Worm (Caenorhabditis elegans) whole organism, mixed stage, embryonic: ENCODE results near the gene dmsr-7.

Experiments
- mab-5 ChIP-seq: fragments of 150-350 bp; optimal IDR thresholded peaks from 2 replicates; lab custom pipeline; 2014; ENCODE audit warnings: missing biosample characterization, missing genetic modification characterization
- mep-1 ChIP-seq: fragments of 150-350 bp; optimal IDR thresholded peaks from 2 replicates; lab custom pipeline; 2017; ENCODE audit warnings: missing biosample characterization, missing genetic modification reagents, missing genetic modification characterization, inconsistent platforms
- mls-2 ChIP-seq: sonication (generic microtip); optimal IDR thresholded peaks from 2 replicates; lab custom pipeline; 2016; ENCODE audit warnings: mild to moderate bottlenecking, missing genetic modification characterization, moderate library complexity, missing compliant biosample characterization
- nhr-237 ChIP-seq: fragments of 150-350 bp; optimal IDR thresholded peaks from 2 replicates; lab custom pipeline; 2014; ENCODE audit warnings: missing biosample characterization, missing genetic modification characterization
- nhr-28 ChIP-seq: fragments of 150-350 bp; optimal IDR thresholded peaks from 2 replicates; lab custom pipeline; 2014; ENCODE audit warnings: missing biosample characterization, missing genetic modification characterization
- nhr-76 ChIP-seq: sonication (generic microtip); optimal IDR thresholded peaks from 2 replicates; lab custom pipeline; 2017; ENCODE audit warnings: missing biosample characterization, missing genetic modification characterization
- pha-4 ChIP-seq: fragments of 150-350 bp; optimal IDR thresholded peaks from 2 replicates; lab custom pipeline; 2018; ENCODE audit warnings: missing biosample characterization, missing genetic modification reagents, missing genetic modification characterization
- sptf-1 ChIP-seq: sonication (generic microtip); optimal IDR thresholded peaks from 2 replicates; lab custom pipeline; 2017; ENCODE audit warnings: mild to moderate bottlenecking, missing genetic modification characterization, moderate library complexity, missing compliant biosample characterization
- unc-39 ChIP-seq: fragments of 150-350 bp; optimal IDR thresholded peaks from 2 replicates; lab custom pipeline; 2014; ENCODE audit warnings: missing biosample characterization, missing genetic modification characterization
- unc-62 ChIP-seq: fragments of 150-350 bp; optimal IDR thresholded peaks from 2 replicates; lab custom pipeline; 2014; ENCODE audit warnings: missing biosample characterization, missing genetic modification reagents, missing genetic modification characterization

ce11 chrV:5445839-5446238, 40.7 kb downstream of the dmsr-7 start, which contains the start of gene F08F3.1:
- TF ChIP-seq unc-39 (tag; lab: Kevin White, UChicago) (no peak), nhr-237 (tag; lab: Kevin White, UChicago) (no peak), pha-4 (tag; lab: Kevin White, UChicago) (no peak), sptf-1 (tag; lab: Kevin White, UChicago) (no peak), mls-2 (no peak), nhr-28 (tag; lab: Kevin White, UChicago) (no peak), nhr-76 (tag; lab: Kevin White, UChicago) (no peak), mep-1 (tag; lab: Kevin White, UChicago) (no peak), mab-5 (tag; lab: Kevin White, UChicago) (no peak), unc-62 (GFP tag; lab: Kevin White, UChicago) (no peak)
